Fruit fly (Drosophila melanogaster): ENCODE results near the gene CG12674.

DNA sequence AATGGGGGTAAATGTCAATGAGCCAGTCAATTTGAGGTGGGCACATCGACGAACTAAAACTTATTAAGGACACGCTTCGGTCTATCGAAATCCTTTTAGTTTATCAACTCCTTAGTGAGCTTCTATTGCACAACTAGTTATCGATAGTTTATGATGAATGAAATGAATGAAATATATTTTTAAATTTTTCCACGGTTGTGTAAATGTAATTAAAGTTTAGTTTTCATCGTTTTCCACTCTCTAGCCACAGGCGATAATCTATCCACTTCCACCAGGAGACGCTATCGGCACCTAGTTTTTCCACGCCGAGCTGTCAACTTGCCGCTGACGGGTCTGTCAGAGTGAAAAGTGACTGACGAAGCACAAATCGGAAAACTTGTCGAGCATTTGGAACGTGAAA is at the start of gene CG12674:
- TF ChIP-seq CG11617 (GFP tag; optimal IDR thresholded peaks at IDR 0.05) (no peak), CG12768 (GFP tag; optimal IDR thresholded peaks at IDR 0.05) (no peak), bab1 (GFP tag; optimal IDR thresholded peaks at IDR 0.05) (no peak), CG14711 (tag; optimal IDR thresholded peaks at IDR 0.05) (no peak), kay (GFP tag; ENCODE audit: borderline replicate concordance) (no peak), toe (GFP tag; optimal IDR thresholded peaks at IDR 0.05) (no peak), Mnt (GFP tag; optimal IDR thresholded peaks at IDR 0.05) (no peak), Crg-1 (GFP tag; optimal IDR thresholded peaks at IDR 0.05) (no peak)
